Fruit fly (Drosophila melanogaster) whole organism, embryonic: Measurements from ENCODE around the gene rt.

ENCODE experiments used
- Bgb ChIP-seq: fragments of 200-800 bp; sonication (Bioruptor generic); IDR thresholded peaks from 2 replicates; pipeline ENCODE4 v1.3.6; 2022; ENCODE audit warnings: missing biosample characterization, missing genetic modification characterization; ENCODE audit not compliant: partially characterized antibody
- CG10267 ChIP-seq: fragments of 200-800 bp; sonication (Bioruptor generic); optimal IDR thresholded peaks from 2 replicates; lab custom pipeline; 2018; ENCODE audit warnings: missing biosample characterization, mild to moderate bottlenecking, missing genetic modification characterization, moderate library complexity
- CG11560 ChIP-seq: fragments of 200-800 bp; sonication (Bioruptor generic); IDR thresholded peaks from 3 replicates; pipeline ENCODE4 v1.3.6; 2022; ENCODE audit warnings: missing biosample characterization, missing genetic modification characterization
- CG14441 ChIP-seq: fragments of 200-800 bp; sonication (Bioruptor generic); IDR thresholded peaks from 2 replicates; pipeline ENCODE4 v1.3.6; 2022; ENCODE audit warnings: missing biosample characterization, missing genetic modification characterization
- CG14710 ChIP-seq: fragments of 200-800 bp; sonication (Bioruptor generic); optimal IDR thresholded peaks from 3 replicates; lab custom pipeline; 2019; ENCODE audit warnings: missing biosample characterization, mild to moderate bottlenecking, missing genetic modification characterization, moderate library complexity
- CG15269 ChIP-seq: fragments of 200-800 bp; sonication (Bioruptor generic); optimal IDR thresholded peaks from 2 replicates; lab custom pipeline; 2018; ENCODE audit warnings: missing biosample characterization, mild to moderate bottlenecking, missing genetic modification characterization, moderate library complexity
- CG1529 ChIP-seq: fragments of 200-800 bp; sonication (Bioruptor generic); optimal IDR thresholded peaks from 3 replicates; lab custom pipeline; 2018; ENCODE audit warnings: missing biosample characterization, missing genetic modification characterization
- CG15479 ChIP-seq: fragments of 200-800 bp; sonication (Bioruptor generic); optimal IDR thresholded peaks from 3 replicates; lab custom pipeline; 2019; ENCODE audit warnings: missing biosample characterization, mild to moderate bottlenecking, missing genetic modification characterization, moderate library complexity
- CG17359 ChIP-seq: fragments of 200-800 bp; sonication (Bioruptor generic); optimal IDR thresholded peaks from 3 replicates; lab custom pipeline; 2018; ENCODE audit warnings: missing biosample characterization, mild to moderate bottlenecking, missing genetic modification characterization, moderate library complexity
- CG2202 ChIP-seq: fragments of 200-800 bp; sonication (Bioruptor generic); optimal IDR thresholded peaks from 2 replicates; lab custom pipeline; 2018; ENCODE audit warnings: missing biosample characterization, mild to moderate bottlenecking, missing genetic modification characterization
- CG32532 ChIP-seq: fragments of 200-800 bp; sonication (Bioruptor generic); IDR thresholded peaks from 2 replicates; pipeline ENCODE4 v1.3.6; 2022; ENCODE audit warnings: missing biosample characterization, missing genetic modification characterization
- CG4730 ChIP-seq: fragments of 200-800 bp; sonication (Bioruptor generic); IDR thresholded peaks from 2 replicates; pipeline ENCODE4 v1.3.6; 2022; ENCODE audit warnings: missing biosample characterization, missing genetic modification characterization
- CG6689 ChIP-seq: fragments of 200-800 bp; sonication (Bioruptor generic); IDR thresholded peaks from 2 replicates; pipeline ENCODE4 v1.3.6; 2022; ENCODE audit warnings: missing biosample characterization, missing genetic modification characterization
- CG6765 ChIP-seq: fragments of 200-800 bp; sonication (Bioruptor generic); optimal IDR thresholded peaks from 3 replicates; lab custom pipeline; 2017; ENCODE audit warnings: missing biosample characterization, mild to moderate bottlenecking, missing genetic modification characterization
- CG6791 ChIP-seq: fragments of 200-800 bp; sonication (Bioruptor generic); IDR thresholded peaks from 3 replicates; pipeline ENCODE4 v1.3.6; 2022; ENCODE audit warnings: missing biosample characterization, missing genetic modification characterization; ENCODE audit not compliant: partially characterized antibody
- CG7271 ChIP-seq: fragments of 200-800 bp; sonication (Bioruptor generic); optimal IDR thresholded peaks from 2 replicates; lab custom pipeline; 2018; ENCODE audit warnings: missing biosample characterization, mild to moderate bottlenecking, missing genetic modification characterization, moderate library complexity
- CG9437 ChIP-seq: fragments of 200-800 bp; sonication (Bioruptor generic); optimal IDR thresholded peaks from 2 replicates; lab custom pipeline; 2018; ENCODE audit warnings: missing biosample characterization, mild to moderate bottlenecking, missing genetic modification characterization
- CG9727 ChIP-seq: fragments of 200-800 bp; sonication (Bioruptor generic); optimal IDR thresholded peaks from 3 replicates; lab custom pipeline; 2017; ENCODE audit warnings: missing biosample characterization, mild to moderate bottlenecking, missing genetic modification characterization
- CTCF ChIP-seq: fragments of 200-800 bp; sonication (Bioruptor generic); optimal IDR thresholded peaks from 2 replicates; lab custom pipeline; 2017; ENCODE audit warnings: missing biosample characterization, mild to moderate bottlenecking, missing genetic modification characterization, moderate library complexity
- Deaf1 ChIP-seq: fragments of 200-800 bp; optimal IDR thresholded peaks from 3 replicates; lab custom pipeline; 2019; ENCODE audit warnings: missing biosample characterization, mild to moderate bottlenecking, missing genetic modification characterization, moderate library complexity
- Dp ChIP-seq: fragments of 200-800 bp; sonication (Bioruptor generic); optimal IDR thresholded peaks from 2 replicates; lab custom pipeline; 2018; ENCODE audit warnings: missing biosample characterization, mild to moderate bottlenecking, missing genetic modification characterization, moderate library complexity
- Dref ChIP-seq: fragments of 200-800 bp; sonication (Bioruptor generic); IDR thresholded peaks from 2 replicates; pipeline ENCODE4 v1.3.6; 2022; ENCODE audit warnings: missing biosample characterization, missing genetic modification characterization
- HLHmδ ChIP-seq: fragments of 200-800 bp; sonication (Bioruptor generic); optimal IDR thresholded peaks from 2 replicates; lab custom pipeline; 2018; ENCODE audit warnings: missing biosample characterization, mild to moderate bottlenecking, missing genetic modification characterization, moderate library complexity
- MTF-1 ChIP-seq: fragments of 200-800 bp; sonication (Bioruptor generic); optimal IDR thresholded peaks from 2 replicates; lab custom pipeline; 2018; ENCODE audit warnings: missing biosample characterization, mild to moderate bottlenecking, missing genetic modification characterization, borderline replicate concordance
- Mes4 ChIP-seq: fragments of 200-800 bp; sonication (Bioruptor generic); optimal IDR thresholded peaks from 2 replicates; lab custom pipeline; 2016; ENCODE audit warnings: missing biosample characterization, missing genetic modification characterization
- Rfx ChIP-seq: fragments of 200-800 bp; sonication (Bioruptor generic); IDR thresholded peaks from 2 replicates; pipeline ENCODE4 v1.3.6; 2022; ENCODE audit warnings: missing biosample characterization, missing genetic modification characterization
- Xrp1 ChIP-seq: fragments of 200-800 bp; sonication (Bioruptor generic); IDR thresholded peaks from 2 replicates; pipeline ENCODE4 v1.3.6; 2022; ENCODE audit warnings: missing biosample characterization, missing genetic modification characterization
- YL-1 ChIP-seq: fragments of 200-800 bp; sonication (Bioruptor generic); optimal IDR thresholded peaks from 3 replicates; lab custom pipeline; 2017; ENCODE audit warnings: missing biosample characterization, mild to moderate bottlenecking, missing genetic modification characterization
- ac ChIP-seq: fragments of 200-800 bp; sonication (Bioruptor generic); optimal IDR thresholded peaks from 3 replicates; lab custom pipeline; 2017; ENCODE audit warnings: missing biosample characterization, mild to moderate bottlenecking, missing genetic modification characterization
- ash1 ChIP-seq: fragments of 200-800 bp; sonication (Bioruptor generic); optimal IDR thresholded peaks from 2 replicates; lab custom pipeline; 2018; ENCODE audit warnings: missing biosample characterization, mild to moderate bottlenecking, missing genetic modification characterization
- chm ChIP-seq: fragments of 200-800 bp; sonication (Bioruptor generic); IDR thresholded peaks from 2 replicates; pipeline ENCODE4 v1.3.6; 2022; ENCODE audit warnings: missing biosample characterization, missing genetic modification characterization
- dmrt99B ChIP-seq: fragments of 200-800 bp; sonication (Bioruptor generic); optimal IDR thresholded peaks from 2 replicates; lab custom pipeline; 2018; ENCODE audit warnings: missing biosample characterization, mild to moderate bottlenecking, missing genetic modification characterization, moderate library complexity
- dpn ChIP-seq, 2 experiments: fragments of 200-800 bp; sonication (Bioruptor generic); optimal IDR thresholded peaks; 3 replicates each; lab custom pipeline; 2016; ENCODE audit warnings: missing biosample characterization in 2 of 2, missing genetic modification characterization in 2 of 2
- ems ChIP-seq: fragments of 200-800 bp; sonication (Bioruptor generic); optimal IDR thresholded peaks from 3 replicates; lab custom pipeline; 2016; ENCODE audit warnings: missing biosample characterization, missing genetic modification characterization
- fd102C ChIP-seq: fragments of 200-800 bp; sonication (Bioruptor generic); optimal IDR thresholded peaks from 2 replicates; lab custom pipeline; 2018; ENCODE audit warnings: missing biosample characterization, mild to moderate bottlenecking, missing genetic modification characterization, moderate library complexity
- fd64A ChIP-seq: fragments of 200-800 bp; sonication (Bioruptor generic); optimal IDR thresholded peaks from 3 replicates; lab custom pipeline; 2018; ENCODE audit warnings: missing biosample characterization, mild to moderate bottlenecking, missing genetic modification characterization
- gcm ChIP-seq: fragments of 200-800 bp; sonication (Bioruptor generic); optimal IDR thresholded peaks from 2 replicates; lab custom pipeline; 2019; ENCODE audit warnings: missing biosample characterization, mild to moderate bottlenecking, missing genetic modification characterization, moderate library complexity
- gcm2 ChIP-seq: fragments of 200-800 bp; sonication (Bioruptor generic); optimal IDR thresholded peaks from 2 replicates; lab custom pipeline; 2016; ENCODE audit warnings: missing biosample characterization, missing genetic modification characterization
- kah ChIP-seq: fragments of 200-800 bp; sonication (Bioruptor generic); optimal IDR thresholded peaks from 2 replicates; lab custom pipeline; 2018; ENCODE audit warnings: missing biosample characterization, mild to moderate bottlenecking, missing genetic modification characterization
- ken ChIP-seq: fragments of 200-800 bp; sonication (Bioruptor generic); IDR thresholded peaks from 3 replicates; pipeline ENCODE4 v1.3.6; 2022; ENCODE audit warnings: missing biosample characterization, missing genetic modification characterization
- sd ChIP-seq: fragments of 200-800 bp; sonication (Bioruptor generic); optimal IDR thresholded peaks from 3 replicates; lab custom pipeline; 2018; ENCODE audit warnings: missing biosample characterization, mild to moderate bottlenecking, missing genetic modification characterization, moderate library complexity
- sna ChIP-seq: fragments of 200-800 bp; sonication (Bioruptor generic); IDR thresholded peaks from 2 replicates; pipeline ENCODE4 v1.3.6; 2022; ENCODE audit warnings: missing biosample characterization, missing genetic modification characterization; ENCODE audit not compliant: partially characterized antibody
- tin ChIP-seq: fragments of 200-800 bp; sonication (Bioruptor generic); optimal IDR thresholded peaks from 3 replicates; lab custom pipeline; 2016; ENCODE audit warnings: missing biosample characterization, missing genetic modification characterization
- tna ChIP-seq: fragments of 200-800 bp; sonication (Bioruptor generic); IDR thresholded peaks from 2 replicates; pipeline ENCODE4 v1.3.6; 2022; ENCODE audit warnings: missing biosample characterization, missing genetic modification characterization; ENCODE audit not compliant: partially characterized antibody
- trem ChIP-seq: fragments of 200-800 bp; optimal IDR thresholded peaks from 3 replicates; lab custom pipeline; 2019; ENCODE audit warnings: missing biosample characterization, mild to moderate bottlenecking, missing genetic modification characterization, moderate library complexity
- tx ChIP-seq: fragments of 200-800 bp; sonication (Bioruptor generic); optimal IDR thresholded peaks from 2 replicates; lab custom pipeline; 2016; ENCODE audit warnings: missing biosample characterization, missing genetic modification characterization
- unpg ChIP-seq: fragments of 200-800 bp; sonication (Bioruptor generic); optimal IDR thresholded peaks from 3 replicates; lab custom pipeline; 2018; ENCODE audit warnings: missing biosample characterization, mild to moderate bottlenecking, missing genetic modification characterization, moderate library complexity
- wdn ChIP-seq: fragments of 200-800 bp; sonication (Bioruptor generic); IDR thresholded peaks from 2 replicates; pipeline ENCODE4 v1.3.6; 2022; ENCODE audit warnings: missing biosample characterization, missing genetic modification characterization
- wek ChIP-seq: fragments of 200-800 bp; sonication (Bioruptor generic); optimal IDR thresholded peaks from 3 replicates; lab custom pipeline; 2018; ENCODE audit warnings: missing biosample characterization, mild to moderate bottlenecking, missing genetic modification characterization, moderate library complexity

rt gene

dm6 chr3L:11552996-11553671, 34.4 kb downstream of the rt start (continued):
- TF ChIP-seq CG2202 (tag; lab: Kevin White, UChicago) (peak; percentile 19), fd102C (GFP tag; lab: Kevin White, UChicago) (no peak), unpg (peak; percentile 11), kah (GFP tag; lab: Kevin White, UChicago) (peak; percentile 100), CG7271 (tag; lab: Kevin White, UChicago) (no peak), tx (GFP tag; lab: Kevin White, UChicago) (no peak), CG32532 (GFP tag; lab: Robert Waterston, UW) (0 out of 2 replicates have a peak, but pooled peaks have one; percentile 31), CG11560 (tag; lab: Robert Waterston, UW) (no peak), HLHmδ (GFP tag; lab: Kevin White, UChicago) (peak; percentile 15), CG15479 (peak; percentile 78), trem (tag; lab: Kevin White, UChicago) (peak; percentile 14), dpn (GFP tag; optimal IDR thresholded peaks at IDR 0.05; lab: Kevin White, UChicago) (peak in 1 of 2 experiments; percentile 10), wdn (GFP tag; lab: Robert Waterston, UW) (0 out of 2 replicates have a peak, but pooled peaks have one; percentile 15), ash1 (GFP tag; lab: Kevin White, UChicago) (peak; percentile 17), tna (GFP tag; lab: Robert Waterston, UW) (peak; percentile 34; the same call in 1 of the 2 replicates), dmrt99B (no peak), MTF-1 (peak; percentile 11), Xrp1 (no peak), ac (GFP tag; lab: Kevin White, UChicago) (no peak), sd (tag; lab: Kevin White, UChicago) (peak; percentile 57), gcm2 (GFP tag; lab: Kevin White, UChicago) (peak; percentile 26), chm (GFP tag; lab: Robert Waterston, UW) (peak; percentile 77), CG6791 (GFP tag; lab: Robert Waterston, UW) (peak; percentile 49; the same call in 2 of the 3 replicates), Bgb (GFP tag; lab: Robert Waterston, UW) (peak; percentile 43; the same call in 1 of the 2 replicates), Deaf1 (tag; lab: Kevin White, UChicago) (peak; percentile 76), CTCF (GFP tag; lab: Kevin White, UChicago) (peak; percentile 14), CG4730 (GFP tag; lab: Robert Waterston, UW) (no peak), ken (GFP tag; lab: Robert Waterston, UW) (0 out of 3 replicates have a peak, but pooled peaks have one; percentile 40), CG9437 (GFP tag; lab: Kevin White, UChicago) (no peak), CG15269 (tag; lab: Kevin White, UChicago) (peak; percentile 49), CG14441 (GFP tag; lab: Robert Waterston, UW) (no peak), CG6689 (GFP tag; lab: Robert Waterston, UW) (0 out of 2 replicates have a peak, but pooled peaks have one; percentile 34), Rfx (GFP tag; lab: Robert Waterston, UW) (peak; percentile 39; the same call in 1 of the 2 replicates), wek (GFP tag; lab: Kevin White, UChicago) (peak; percentile 1), CG14710 (tag; lab: Kevin White, UChicago) (peak; percentile 3), Dp (GFP tag; lab: Kevin White, UChicago) (no peak), ems (GFP tag; lab: Kevin White, UChicago) (no peak), Dref (no peak), Mes4 (no peak), CG9727 (GFP tag; lab: Kevin White, UChicago) (peak; percentile 50), CG17359 (tag; lab: Kevin White, UChicago) (peak; percentile 44), tin (GFP tag; lab: Kevin White, UChicago) (peak; percentile 7), gcm (peak; percentile 56), fd64A (GFP tag; lab: Kevin White, UChicago) (peak; percentile 6), CG6765 (peak; percentile 48), YL-1 (peak; percentile 21), sna (GFP tag; lab: Robert Waterston, UW) (peak; percentile 82), CG1529 (peak; percentile 32), CG10267 (tag; lab: Kevin White, UChicago) (peak; percentile 21)
